Worm (Caenorhabditis elegans) whole organism, L4 larva: ENCODE measurements around the gene Y50D7A.8.

Experiments used
- D1046.2 ChIP-seq: fragments of 200-800 bp; sonication (Bioruptor generic); IDR thresholded peaks from 2 replicates; pipeline ENCODE4 v1.3.6; 2022; ENCODE audit warnings: missing genetic modification characterization, missing compliant biosample characterization
- F37D6.2 ChIP-seq: sonication (generic microtip); optimal IDR thresholded peaks from 2 replicates; lab custom pipeline; 2016; ENCODE audit warnings: mild to moderate bottlenecking, missing genetic modification characterization, missing compliant biosample characterization
- T20F7.1 ChIP-seq: fragments of 200-800 bp; sonication (Bioruptor generic); optimal IDR thresholded peaks from 2 replicates; lab custom pipeline; 2018; ENCODE audit warnings: mild to moderate bottlenecking, missing genetic modification characterization, missing compliant biosample characterization
- T26A8.4 ChIP-seq: fragments of 200-800 bp; sonication (Bioruptor generic); IDR thresholded peaks from 2 replicates; pipeline ENCODE4 v1.3.6; 2022; ENCODE audit warnings: missing genetic modification characterization, missing compliant biosample characterization
- Y105C5A.15 ChIP-seq: fragments of 200-800 bp; sonication (Bioruptor generic); IDR thresholded peaks from 2 replicates; pipeline ENCODE4 v1.3.6; 2022; ENCODE audit warnings: missing genetic modification characterization, missing compliant biosample characterization
- ZK546.5 ChIP-seq, 2 experiments: sonication (generic microtip); optimal IDR thresholded peaks; 2 replicates each; lab custom pipeline; 2017; ENCODE audit warnings: missing biosample characterization in 2 of 2, missing genetic modification characterization in 2 of 2
- aha-1 ChIP-seq: fragments of 150-350 bp; peaks from one replicate; lab custom pipeline; 2014; ENCODE audit warnings: missing biosample characterization, missing genetic modification characterization
- aly-2 ChIP-seq: sonication (generic microtip); optimal IDR thresholded peaks from 2 replicates; lab custom pipeline; 2018; ENCODE audit warnings: missing biosample characterization, missing genetic modification characterization
- ceh-62 ChIP-seq: sonication (generic microtip); optimal IDR thresholded peaks from 2 replicates; lab custom pipeline; 2017; ENCODE audit warnings: missing biosample characterization, missing genetic modification characterization
- cey-2 ChIP-seq: sonication (generic microtip); optimal IDR thresholded peaks from 3 replicates; lab custom pipeline; 2017; ENCODE audit warnings: missing genetic modification characterization, mild to moderate bottlenecking, missing compliant biosample characterization, antibody characterized with exemption, borderline replicate concordance; ENCODE audit not compliant: insufficient read depth
- daf-12 ChIP-seq: fragments of 150-350 bp; optimal IDR thresholded peaks from 2 replicates; lab custom pipeline; 2014; ENCODE audit warnings: missing biosample characterization, missing genetic modification reagents, missing genetic modification characterization
- daf-19 ChIP-seq: fragments of 200-800 bp; sonication (Bioruptor generic); conservative IDR thresholded peaks from 2 replicates; pipeline ENCODE4 v1.3.6; 2022; ENCODE audit warnings: missing genetic modification characterization, missing compliant biosample characterization
- dmd-8 ChIP-seq: fragments of 200-800 bp; sonication (Bioruptor generic); IDR thresholded peaks from 2 replicates; pipeline ENCODE4 v1.3.6; 2022; ENCODE audit warnings: missing genetic modification characterization, missing compliant biosample characterization
- dmd-9 ChIP-seq: fragments of 200-800 bp; sonication (Bioruptor generic); IDR thresholded peaks from 2 replicates; pipeline ENCODE4 v1.3.6; 2022; ENCODE audit warnings: missing genetic modification reagents, missing genetic modification characterization, missing compliant biosample characterization
- dpl-1 ChIP-seq: fragments of 150-350 bp; optimal IDR thresholded peaks from 2 replicates; lab custom pipeline; 2014; ENCODE audit warnings: missing biosample characterization, missing genetic modification reagents, missing genetic modification characterization
- duxl-1 ChIP-seq: sonication (generic microtip); optimal IDR thresholded peaks from 2 replicates; lab custom pipeline; 2016; ENCODE audit warnings: mild to moderate bottlenecking, missing genetic modification characterization, moderate library complexity, missing compliant biosample characterization; ENCODE audit not compliant: poor library complexity
- fos-1 ChIP-seq: fragments of 150-350 bp; optimal IDR thresholded peaks from 2 replicates; lab custom pipeline; 2014; ENCODE audit warnings: missing biosample characterization, missing genetic modification characterization
- gei-8 ChIP-seq: fragments of 200-800 bp; sonication (Bioruptor generic); optimal IDR thresholded peaks from 2 replicates; lab custom pipeline; 2018; ENCODE audit warnings: mild to moderate bottlenecking, missing genetic modification characterization, missing compliant biosample characterization
- lin-13 ChIP-seq: fragments of 150-350 bp; optimal IDR thresholded peaks from 2 replicates; lab custom pipeline; 2014; ENCODE audit warnings: missing biosample characterization, missing genetic modification reagents, missing genetic modification characterization
- lin-29 ChIP-seq: fragments of 200-800 bp; sonication (Bioruptor generic); IDR thresholded peaks from 2 replicates; pipeline ENCODE4 v1.3.6; 2022; ENCODE audit warnings: missing genetic modification reagents, missing genetic modification characterization, missing compliant biosample characterization
- lin-38 ChIP-seq: fragments of 200-800 bp; sonication (Bioruptor generic); IDR thresholded peaks from 2 replicates; pipeline ENCODE4 v1.3.6; 2022; ENCODE audit warnings: missing genetic modification reagents, missing genetic modification characterization, missing compliant biosample characterization
- lin-39 ChIP-seq: fragments of 150-350 bp; optimal IDR thresholded peaks from 2 replicates; lab custom pipeline; 2014; ENCODE audit warnings: missing biosample characterization, missing genetic modification reagents, missing genetic modification characterization
- lir-3 ChIP-seq: sonication (generic microtip); optimal IDR thresholded peaks from 2 replicates; lab custom pipeline; 2016; ENCODE audit warnings: mild to moderate bottlenecking, missing genetic modification characterization, missing compliant biosample characterization
- mes-2 ChIP-seq: sonication (generic microtip); optimal IDR thresholded peaks from 2 replicates; lab custom pipeline; 2016; ENCODE audit warnings: missing genotype, mild to moderate bottlenecking, missing genetic modification characterization, missing compliant biosample characterization; ENCODE audit not compliant: poor library complexity, severe bottlenecking
- nhr-10 ChIP-seq: fragments of 150-350 bp; optimal IDR thresholded peaks from 2 replicates; lab custom pipeline; 2014; ENCODE audit warnings: missing biosample characterization, missing genetic modification characterization
- nhr-102 ChIP-seq: sonication (generic microtip); optimal IDR thresholded peaks from 2 replicates; lab custom pipeline; 2016; ENCODE audit warnings: mild to moderate bottlenecking, missing genetic modification characterization, moderate library complexity, missing compliant biosample characterization
- nhr-111 ChIP-seq: fragments of 200-800 bp; sonication (Bioruptor generic); optimal IDR thresholded peaks from 2 replicates; lab custom pipeline; 2018; ENCODE audit warnings: mild to moderate bottlenecking, missing genetic modification characterization, missing compliant biosample characterization
- nhr-6 ChIP-seq: fragments of 150-350 bp; optimal IDR thresholded peaks from 2 replicates; lab custom pipeline; 2014; ENCODE audit warnings: missing biosample characterization, missing genetic modification characterization
- nhr-76 ChIP-seq: fragments of 150-350 bp; optimal IDR thresholded peaks from 2 replicates; lab custom pipeline; 2014; ENCODE audit warnings: missing biosample characterization, missing genetic modification characterization
- rbr-2 ChIP-seq: sonication (generic microtip); optimal IDR thresholded peaks from 2 replicates; lab custom pipeline; 2016; ENCODE audit warnings: missing genotype, missing genetic modification characterization, missing compliant biosample characterization
- set-16 ChIP-seq: fragments of 200-800 bp; sonication (Bioruptor generic); IDR thresholded peaks from 2 replicates; pipeline ENCODE4 v1.3.6; 2022; ENCODE audit warnings: missing genetic modification reagents, missing genetic modification characterization, missing compliant biosample characterization
- skn-1 ChIP-seq: fragments of 150-350 bp; optimal IDR thresholded peaks from 2 replicates; lab custom pipeline; 2014; ENCODE audit warnings: missing biosample characterization, missing genetic modification characterization
- snpc-1.2 ChIP-seq: fragments of 200-800 bp; sonication (Bioruptor generic); IDR thresholded peaks from 2 replicates; pipeline ENCODE4 v1.3.6; 2022; ENCODE audit warnings: missing genetic modification reagents, missing genetic modification characterization, missing compliant biosample characterization
- vab-7 ChIP-seq: fragments of 200-800 bp; sonication (Bioruptor generic); IDR thresholded peaks from 2 replicates; pipeline ENCODE4 v1.3.6; 2022; ENCODE audit warnings: missing genetic modification reagents, missing genetic modification characterization, missing compliant biosample characterization
- zfp-2 ChIP-seq: sonication (generic microtip); optimal IDR thresholded peaks from 2 replicates; lab custom pipeline; 2016; ENCODE audit warnings: mild to moderate bottlenecking, missing genetic modification characterization, missing compliant biosample characterization
- zfp-3 ChIP-seq: fragments of 200-800 bp; sonication (Bioruptor generic); conservative IDR thresholded peaks from 2 replicates; pipeline ENCODE4 v1.3.6; 2022; ENCODE audit warnings: missing genetic modification reagents, missing genetic modification characterization, missing compliant biosample characterization
- zip-11 ChIP-seq: fragments of 200-800 bp; sonication (Bioruptor generic); IDR thresholded peaks from 2 replicates; pipeline ENCODE4 v1.3.6; 2022; ENCODE audit warnings: missing genetic modification characterization, missing compliant biosample characterization
- ztf-7 ChIP-seq: fragments of 150-350 bp; optimal IDR thresholded peaks from 2 replicates; lab custom pipeline; 2014; ENCODE audit warnings: missing biosample characterization, missing genetic modification characterization

Y50D7A.8 gene

ce11 chrIII:348465-348864 lies 5.4 kb upstream of the Y50D7A.8 start (continued):
- TF ChIP-seq cey-2 (tag; lab: Kevin White, UChicago), result no peak
- no peak for TF ChIP-seq ceh-62
- no peak for TF ChIP-seq lir-3 (tag; lab: Kevin White, UChicago)
- TF ChIP-seq, all 104 proteins: peak for 7

- TF ChIP-seq F37D6.2 (no peak), D1046.2 (GFP tag; lab: Robert Waterston, UW) (no peak), zfp-2 (tag; lab: Kevin White, UChicago) (no peak), nhr-10 (no peak), dmd-8 (GFP tag; lab: Robert Waterston, UW) (0 out of 2 replicates have a peak, but pooled peaks have one; percentile 49), snpc-1.2 (no peak), fos-1 (tag; lab: Kevin White, UChicago) (no peak), daf-12 (tag; lab: Kevin White, UChicago) (no peak), zfp-3 (0 out of 2 replicates have a peak, but pooled peaks have one; percentile 43), gei-8 (GFP tag; lab: Kevin White, UChicago) (no peak), nhr-111 (no peak), T26A8.4 (GFP tag; lab: Robert Waterston, UW) (no peak; the same call in 1 of the 2 replicates), daf-19 (GFP tag; lab: Robert Waterston, UW) (no peak), zip-11 (no peak), aha-1 (peak; percentile 94), vab-7 (GFP tag; lab: Robert Waterston, UW) (no peak), lin-39 (no peak), lin-13 (GFP tag; lab: Kevin White, UChicago) (no peak), dmd-9 (GFP tag; lab: Robert Waterston, UW) (peak; percentile 68; the same call in 1 of the 2 replicates), T20F7.1 (no peak), ztf-7 (tag; lab: Kevin White, UChicago) (no peak), nhr-76 (tag; lab: Kevin White, UChicago) (no peak), rbr-2 (tag; lab: Kevin White, UChicago) (no peak), mes-2 (tag; lab: Kevin White, UChicago) (no peak)
Measured at ce11 chrIII:347351-347750, 4.3 kb upstream of the Y50D7A.8 start.

ce11 chrIII:346942-347341 lies 3.9 kb upstream of the Y50D7A.8 start:
- TF ChIP-seq lin-38 (GFP tag; lab: Robert Waterston, UW) (0 out of 2 replicates have a peak, but pooled peaks have one; percentile 19), D1046.2 (GFP tag; lab: Robert Waterston, UW) (no peak), skn-1 (tag; lab: Kevin White, UChicago) (no peak), nhr-102 (peak; percentile 26), set-16 (GFP tag; lab: Robert Waterston, UW) (peak; percentile 65), dpl-1 (GFP tag; lab: Kevin White, UChicago) (no peak), aly-2 (no peak), lin-29 (GFP tag; lab: Robert Waterston, UW) (no peak), Y105C5A.15 (GFP tag; lab: Robert Waterston, UW) (no peak), nhr-6 (tag; lab: Kevin White, UChicago) (no peak), duxl-1 (tag; lab: Kevin White, UChicago) (peak; percentile 29), lir-3 (tag; lab: Kevin White, UChicago) (no peak), T26A8.4 (GFP tag; lab: Robert Waterston, UW) (0 out of 2 replicates have a peak, but pooled peaks have one; percentile 34), ZK546.5 (tag; optimal IDR thresholded peaks at IDR 0.05; lab: Kevin White, UChicago) (no peak)
